Fruit fly (Drosophila melanogaster) whole organism, embryonic: Measurements from ENCODE around the gene Pi3K68D.

Source experiments
- B-H1 ChIP-seq: fragments of 200-800 bp; sonication (Bioruptor generic); IDR thresholded peaks from 3 replicates; pipeline ENCODE4 v1.3.6; 2022; ENCODE audit warnings: missing biosample characterization, missing genetic modification characterization
- CG10565 ChIP-seq: fragments of 200-800 bp; sonication (Bioruptor generic); optimal IDR thresholded peaks from 3 replicates; lab custom pipeline; 2016; ENCODE audit warnings: missing biosample characterization, mild to moderate bottlenecking, missing genetic modification characterization
- CG11247 ChIP-seq: fragments of 200-800 bp; sonication (Bioruptor generic); IDR thresholded peaks from 2 replicates; pipeline ENCODE4 v1.3.6; 2022; ENCODE audit warnings: missing biosample characterization, missing genetic modification characterization
- CG11723 ChIP-seq: fragments of 200-800 bp; sonication (Bioruptor generic); optimal IDR thresholded peaks from 2 replicates; lab custom pipeline; 2017; ENCODE audit warnings: missing biosample characterization, mild to moderate bottlenecking, missing genetic modification characterization
- CG13296 ChIP-seq: fragments of 200-800 bp; sonication (Bioruptor generic); optimal IDR thresholded peaks from 3 replicates; lab custom pipeline; 2018; ENCODE audit warnings: missing biosample characterization, mild to moderate bottlenecking, missing genetic modification characterization
- CG14667 ChIP-seq: fragments of 200-800 bp; sonication (Bioruptor generic); IDR thresholded peaks from 2 replicates; pipeline ENCODE4 v1.3.6; 2022; ENCODE audit warnings: missing biosample characterization, missing genetic modification characterization
- CG14710 ChIP-seq: fragments of 200-800 bp; sonication (Bioruptor generic); optimal IDR thresholded peaks from 3 replicates; lab custom pipeline; 2019; ENCODE audit warnings: missing biosample characterization, mild to moderate bottlenecking, missing genetic modification characterization, moderate library complexity
- CG15514 ChIP-seq: fragments of 200-800 bp; sonication (Bioruptor generic); optimal IDR thresholded peaks from 3 replicates; lab custom pipeline; 2017; ENCODE audit warnings: missing biosample characterization, missing genetic modification characterization, mild to moderate bottlenecking, moderate library complexity, missing genetic modification reagents
- CG16815 ChIP-seq: fragments of 200-800 bp; sonication (Bioruptor generic); optimal IDR thresholded peaks from 3 replicates; lab custom pipeline; 2017; ENCODE audit warnings: missing biosample characterization, mild to moderate bottlenecking, missing genetic modification characterization
- CG17361 ChIP-seq: fragments of 200-800 bp; sonication (Bioruptor generic); IDR thresholded peaks from 3 replicates; pipeline ENCODE4 v1.3.6; 2022; ENCODE audit warnings: missing biosample characterization, missing genetic modification characterization
- CG18619 ChIP-seq: fragments of 200-800 bp; sonication (Bioruptor generic); optimal IDR thresholded peaks from 3 replicates; lab custom pipeline; 2017; ENCODE audit warnings: missing biosample characterization, mild to moderate bottlenecking, missing genetic modification characterization
- CG3163 ChIP-seq: fragments of 200-800 bp; sonication (Bioruptor generic); optimal IDR thresholded peaks from 3 replicates; lab custom pipeline; 2016; ENCODE audit warnings: missing biosample characterization, missing genetic modification characterization
- CG34422 ChIP-seq: fragments of 200-800 bp; sonication (Bioruptor generic); IDR thresholded peaks from 3 replicates; pipeline ENCODE4 v1.3.6; 2022; ENCODE audit warnings: missing biosample characterization, missing genetic modification characterization
- CG5245 ChIP-seq: fragments of 200-800 bp; sonication (Bioruptor generic); optimal IDR thresholded peaks from 3 replicates; lab custom pipeline; 2016; ENCODE audit warnings: missing biosample characterization, missing genetic modification characterization
- CG6272 ChIP-seq: fragments of 200-800 bp; sonication (Bioruptor generic); IDR thresholded peaks from 2 replicates; pipeline ENCODE4 v1.3.6; 2022; ENCODE audit warnings: missing biosample characterization, missing genetic modification characterization
- CG6854 ChIP-seq: fragments of 200-800 bp; sonication (Bioruptor generic); optimal IDR thresholded peaks from 3 replicates; lab custom pipeline; 2017; ENCODE audit warnings: missing biosample characterization, mild to moderate bottlenecking, missing genetic modification characterization
- CG7928 ChIP-seq: fragments of 200-800 bp; sonication (Bioruptor generic); optimal IDR thresholded peaks from 2 replicates; lab custom pipeline; 2017; ENCODE audit warnings: missing biosample characterization, mild to moderate bottlenecking, missing genetic modification characterization
- CG8944 ChIP-seq: fragments of 200-800 bp; sonication (Bioruptor generic); optimal IDR thresholded peaks from 3 replicates; lab custom pipeline; 2016; ENCODE audit warnings: missing biosample characterization, missing genetic modification characterization
- CkIIα-i1 ChIP-seq: fragments of 200-800 bp; sonication (Bioruptor generic); IDR thresholded peaks from 2 replicates; pipeline ENCODE4 v1.3.6; 2022; ENCODE audit warnings: missing biosample characterization, missing genetic modification characterization
- CoRest ChIP-seq: fragments of 200-800 bp; sonication (Bioruptor generic); optimal IDR thresholded peaks from 3 replicates; lab custom pipeline; 2018; ENCODE audit warnings: missing biosample characterization, mild to moderate bottlenecking, missing genetic modification characterization, moderate library complexity
- Dfd ChIP-seq, 2 experiments: fragments of >200 bp; optimal IDR thresholded peaks; 2 replicates each; lab custom pipeline; 2017; ENCODE audit warnings: missing biosample characterization in 2 of 2, missing genetic modification characterization in 2 of 2
- Doc3 ChIP-seq: fragments of 200-800 bp; sonication (Bioruptor generic); IDR thresholded peaks from 3 replicates; pipeline ENCODE4 v1.3.6; 2022; ENCODE audit warnings: missing biosample characterization, missing genetic modification characterization; ENCODE audit not compliant: partially characterized antibody
- Dref ChIP-seq: fragments of 200-800 bp; sonication (Bioruptor generic); IDR thresholded peaks from 2 replicates; pipeline ENCODE4 v1.3.6; 2022; ENCODE audit warnings: missing biosample characterization, missing genetic modification characterization
- HLHmδ ChIP-seq: fragments of 200-800 bp; sonication (Bioruptor generic); optimal IDR thresholded peaks from 2 replicates; lab custom pipeline; 2018; ENCODE audit warnings: missing biosample characterization, mild to moderate bottlenecking, missing genetic modification characterization, moderate library complexity
- Hr39 ChIP-seq: fragments of >200 bp; optimal IDR thresholded peaks from 2 replicates; lab custom pipeline; 2017
- Lpt ChIP-seq: fragments of >200 bp; optimal IDR thresholded peaks from 2 replicates; lab custom pipeline; 2018; ENCODE audit warnings: missing biosample characterization, missing genetic modification characterization
- Max ChIP-seq: fragments of 200-800 bp; sonication (Bioruptor generic); optimal IDR thresholded peaks from 2 replicates; lab custom pipeline; 2016; ENCODE audit warnings: missing biosample characterization, mild to moderate bottlenecking, missing genetic modification characterization
- NFAT ChIP-seq: fragments of 200-800 bp; sonication (Bioruptor generic); IDR thresholded peaks from 2 replicates; pipeline ENCODE4 v1.3.6; 2022; ENCODE audit warnings: missing biosample characterization, missing genetic modification characterization
- Pdp1 ChIP-seq, 2 experiments: fragments of 200-800 bp; sonication (Bioruptor generic); optimal IDR thresholded peaks; 3 replicates each; lab custom pipeline; 2016; ENCODE audit warnings: missing biosample characterization in 2 of 2, missing genetic modification characterization in 2 of 2, mild to moderate bottlenecking in 1 of 2, moderate library complexity in 1 of 2
- Ssrp ChIP-seq: fragments of 200-800 bp; sonication (Bioruptor generic); optimal IDR thresholded peaks from 2 replicates; lab custom pipeline; 2018; ENCODE audit warnings: missing biosample characterization, mild to moderate bottlenecking, missing genetic modification characterization, moderate library complexity
- al ChIP-seq: fragments of 200-800 bp; sonication (Bioruptor generic); IDR thresholded peaks from 2 replicates; pipeline ENCODE4 v1.3.6; 2022; ENCODE audit warnings: missing biosample characterization, missing genetic modification characterization
- ara ChIP-seq: fragments of 200-800 bp; sonication (Bioruptor generic); IDR thresholded peaks from 2 replicates; pipeline ENCODE4 v1.3.6; 2022; ENCODE audit warnings: missing biosample characterization, missing genetic modification characterization
- bcd ChIP-seq: fragments of 200-800 bp; sonication (Bioruptor generic); optimal IDR thresholded peaks from 2 replicates; lab custom pipeline; 2017; ENCODE audit warnings: missing biosample characterization, mild to moderate bottlenecking, missing genetic modification characterization
- crc ChIP-seq: fragments of 200-800 bp; sonication (Bioruptor generic); optimal IDR thresholded peaks from 2 replicates; lab custom pipeline; 2016; ENCODE audit warnings: missing biosample characterization, missing genetic modification characterization
- ems ChIP-seq: fragments of 200-800 bp; sonication (Bioruptor generic); optimal IDR thresholded peaks from 3 replicates; lab custom pipeline; 2016; ENCODE audit warnings: missing biosample characterization, missing genetic modification characterization
- exex ChIP-seq: fragments of 200-800 bp; sonication (Bioruptor generic); optimal IDR thresholded peaks from 4 replicates; lab custom pipeline; 2018; ENCODE audit warnings: missing biosample characterization, mild to moderate bottlenecking, missing genetic modification characterization, moderate library complexity
- fd3F ChIP-seq: fragments of 200-800 bp; sonication (Bioruptor generic); optimal IDR thresholded peaks from 2 replicates; lab custom pipeline; 2018; ENCODE audit warnings: missing biosample characterization, mild to moderate bottlenecking, missing genetic modification characterization, moderate library complexity
- fu2 ChIP-seq: fragments of 200-800 bp; sonication (Bioruptor generic); optimal IDR thresholded peaks from 2 replicates; lab custom pipeline; 2016; ENCODE audit warnings: missing biosample characterization, missing genetic modification characterization
- gsb ChIP-seq: fragments of 200-800 bp; sonication (Bioruptor generic); IDR thresholded peaks from 2 replicates; pipeline ENCODE4 v1.3.6; 2022; ENCODE audit warnings: missing biosample characterization, missing genetic modification characterization
- insv ChIP-seq, 2 experiments: fragments of 200-800 bp; sonication (Bioruptor generic); optimal IDR thresholded peaks; 3 replicates each; lab custom pipeline; 2016 to 2018; ENCODE audit warnings: missing biosample characterization in 2 of 2, missing genetic modification characterization in 2 of 2
- jumu ChIP-seq: fragments of 200-800 bp; sonication (Bioruptor generic); optimal IDR thresholded peaks from 3 replicates; lab custom pipeline; 2016; ENCODE audit warnings: missing biosample characterization, missing genetic modification characterization
- klu ChIP-seq: fragments of 200-800 bp; sonication (Bioruptor generic); IDR thresholded peaks from 2 replicates; pipeline ENCODE4 v1.3.6; 2022; ENCODE audit warnings: missing biosample characterization, missing genetic modification characterization
- mld ChIP-seq: fragments of 200-800 bp; sonication (Bioruptor generic); IDR thresholded peaks from 3 replicates; pipeline ENCODE4 v1.3.6; 2022; ENCODE audit warnings: missing biosample characterization, missing genetic modification characterization; ENCODE audit not compliant: partially characterized antibody
- oc ChIP-seq: fragments of 200-800 bp; sonication (Bioruptor generic); optimal IDR thresholded peaks from 2 replicates; lab custom pipeline; 2018; ENCODE audit warnings: missing biosample characterization, mild to moderate bottlenecking, missing genetic modification characterization, moderate library complexity
- pros ChIP-seq: fragments of 200-800 bp; sonication (Bioruptor generic); optimal IDR thresholded peaks from 3 replicates; lab custom pipeline; 2019; ENCODE audit warnings: missing biosample characterization, mild to moderate bottlenecking, missing genetic modification characterization, moderate library complexity
- salm ChIP-seq: fragments of 200-800 bp; sonication (Bioruptor generic); optimal IDR thresholded peaks from 2 replicates; lab custom pipeline; 2018; ENCODE audit warnings: missing biosample characterization, mild to moderate bottlenecking, missing genetic modification characterization
- slbo ChIP-seq: fragments of 200-800 bp; sonication (Bioruptor generic); IDR thresholded peaks from 2 replicates; pipeline ENCODE4 v1.3.6; 2022; ENCODE audit warnings: missing biosample characterization, missing genetic modification characterization
- sqz ChIP-seq: fragments of 200-800 bp; sonication (Bioruptor generic); optimal IDR thresholded peaks from 3 replicates; lab custom pipeline; 2018; ENCODE audit warnings: missing biosample characterization, mild to moderate bottlenecking, missing genetic modification characterization
- sug ChIP-seq: fragments of 200-800 bp; optimal IDR thresholded peaks from 2 replicates; lab custom pipeline; 2019; ENCODE audit warnings: missing biosample characterization, mild to moderate bottlenecking, missing genetic modification characterization, moderate library complexity
- trh ChIP-seq: fragments of 200-800 bp; sonication (Bioruptor generic); optimal IDR thresholded peaks from 2 replicates; lab custom pipeline; 2016; ENCODE audit warnings: missing biosample characterization, missing genetic modification characterization
- vfl ChIP-seq: fragments of 200-800 bp; sonication (Bioruptor generic); optimal IDR thresholded peaks from 2 replicates; lab custom pipeline; 2016; ENCODE audit warnings: missing biosample characterization, missing genetic modification characterization
- vnd ChIP-seq: fragments of 200-800 bp; sonication (Bioruptor generic); IDR thresholded peaks from 3 replicates; pipeline ENCODE4 v1.3.6; 2022; ENCODE audit warnings: missing biosample characterization, missing genetic modification characterization; ENCODE audit not compliant: partially characterized antibody

Gene Pi3K68D

DNA sequence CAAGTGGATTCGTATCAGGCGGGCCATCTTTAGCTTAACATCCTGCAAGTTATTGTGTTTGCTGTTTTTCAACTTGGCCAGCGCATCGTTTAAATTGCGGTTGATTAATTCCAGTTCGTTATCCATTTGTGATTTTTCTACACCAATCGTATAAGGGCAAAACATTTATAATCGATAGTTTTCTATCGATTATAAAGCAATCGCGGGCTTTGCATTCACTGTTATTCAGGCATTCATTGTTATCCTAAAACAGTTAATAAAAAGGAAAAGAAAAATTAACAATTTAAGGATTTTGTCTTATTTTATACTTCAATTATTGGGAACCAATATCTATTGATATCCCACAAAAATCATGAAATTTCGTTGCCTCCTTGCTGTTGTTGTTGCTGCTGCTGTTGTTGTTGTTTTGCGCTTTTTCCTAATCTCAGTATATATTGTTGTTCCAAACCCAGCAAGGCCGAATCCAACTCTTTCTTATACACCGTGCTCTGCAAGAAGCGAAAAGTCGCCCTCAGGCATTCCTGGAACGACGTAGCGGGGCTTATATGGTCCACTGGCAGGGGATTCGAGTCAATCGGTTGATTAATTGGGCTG, 35.8 kb upstream of the Pi3K68D start, which contains the start of gene CG32095 (continued):
- TF ChIP-seq gsb (GFP tag; lab: Robert Waterston, UW): no peak
- TF ChIP-seq CG11247: no peak
- TF ChIP-seq exex (tag; lab: Kevin White, UChicago): no peak
- no peak for TF ChIP-seq Lpt (GFP tag; lab: Kevin White, UChicago)
- no peak for TF ChIP-seq HLHmδ (GFP tag; lab: Kevin White, UChicago)
- TF ChIP-seq jumu (GFP tag; lab: Kevin White, UChicago): no peak
- TF ChIP-seq vnd: peak; percentile 66; the same call in 2 of the 3 replicates
- TF ChIP-seq CG6272 (GFP tag; lab: Robert Waterston, UW): no peak
- TF ChIP-seq CkIIα-i1 (GFP tag; lab: Robert Waterston, UW): no peak
- TF ChIP-seq crc (GFP tag; lab: Kevin White, UChicago): no peak
- peak; percentile 17 for TF ChIP-seq CG14710 (tag; lab: Kevin White, UChicago)
- TF ChIP-seq ems (GFP tag; lab: Kevin White, UChicago): no peak
- 0 out of 3 replicates have a peak, but pooled peaks have one; percentile 12 for TF ChIP-seq CG17361
- TF ChIP-seq CG18619 (GFP tag; lab: Kevin White, UChicago): no peak
- TF ChIP-seq bcd: no peak
- no peak for TF ChIP-seq sug
- TF ChIP-seq CG7928: no peak
- TF ChIP-seq oc (tag; lab: Kevin White, UChicago): no peak
- TF ChIP-seq insv (GFP tag; optimal IDR thresholded peaks at IDR 0.05; lab: Kevin White, UChicago): no peak
- TF ChIP-seq CG3163 (GFP tag; lab: Kevin White, UChicago): no peak
- no peak for TF ChIP-seq Ssrp (tag; lab: Kevin White, UChicago)
- no peak for TF ChIP-seq Hr39 (lab: Kevin White, UChicago)
- TF ChIP-seq NFAT (GFP tag; lab: Robert Waterston, UW): no peak
- TF ChIP-seq Pdp1 (GFP tag; optimal IDR thresholded peaks at IDR 0.05; lab: Kevin White, UChicago): no peak
- no peak for TF ChIP-seq CG5245 (GFP tag; lab: Kevin White, UChicago)
- no peak for TF ChIP-seq CG16815 (GFP tag; lab: Kevin White, UChicago)
- TF ChIP-seq mld: peak; percentile 56; the same call in 1 of the 3 replicates
- TF ChIP-seq vfl (GFP tag; lab: Kevin White, UChicago): no peak
- no peak for TF ChIP-seq klu (GFP tag; lab: Robert Waterston, UW)
- peak; percentile 74 for TF ChIP-seq Dref (GFP tag; lab: Robert Waterston, UW)
- TF ChIP-seq ara: no peak
- TF ChIP-seq CG15514: no peak
- no peak for TF ChIP-seq CG13296 (GFP tag; lab: Kevin White, UChicago)
- no peak for TF ChIP-seq pros (GFP tag; lab: Kevin White, UChicago)
- no peak for TF ChIP-seq Max (GFP tag; lab: Kevin White, UChicago)
- TF ChIP-seq Dfd (GFP tag; optimal IDR thresholded peaks at IDR 0.05; lab: Kevin White, UChicago): no peak
- no peak for TF ChIP-seq CG14667 (GFP tag; lab: Robert Waterston, UW)
- no peak for TF ChIP-seq CG34422 (GFP tag; lab: Robert Waterston, UW)
- peak; percentile 80 for TF ChIP-seq Doc3 (GFP tag; lab: Robert Waterston, UW)
- TF ChIP-seq CoRest: no peak
- no peak for TF ChIP-seq slbo (GFP tag; lab: Robert Waterston, UW)
- no peak for TF ChIP-seq fd3F (GFP tag; lab: Kevin White, UChicago)
- TF ChIP-seq al (GFP tag; lab: Robert Waterston, UW): no peak
- no peak for TF ChIP-seq CG6854 (GFP tag; lab: Kevin White, UChicago)
- TF ChIP-seq CG10565 (GFP tag; lab: Kevin White, UChicago): no peak
- no peak for TF ChIP-seq B-H1
- TF ChIP-seq salm: no peak
- TF ChIP-seq trh: no peak
- no peak for TF ChIP-seq CG8944 (GFP tag; lab: Kevin White, UChicago)
- TF ChIP-seq sqz (GFP tag; lab: Kevin White, UChicago): no peak
- no peak for TF ChIP-seq CG11723 (GFP tag; lab: Kevin White, UChicago)
- TF ChIP-seq fu2 (GFP tag; lab: Kevin White, UChicago): no peak
